Worm (Caenorhabditis elegans) whole organism, L4/young adult: ENCODE data around the gene F01D5.5.
"Not testable (repeated sequence)": the region's sequence is repeated elsewhere in the genome, so short reads cannot be mapped to it uniquely, and the experiment has no call there.

ENCODE experiments used
- W03F9.2 ChIP-seq: fragments of 150-350 bp; optimal IDR thresholded peaks from 2 replicates; lab custom pipeline; 2014; ENCODE audit warnings: missing biosample characterization, missing genetic modification characterization
- dao-5 ChIP-seq: sonication (generic microtip); optimal IDR thresholded peaks from 2 replicates; lab custom pipeline; 2016; ENCODE audit warnings: missing genotype, missing genetic modification characterization, moderate library complexity, missing compliant biosample characterization
- him-1 ChIP-seq: sonication (generic microtip); optimal IDR thresholded peaks from 2 replicates; lab custom pipeline; 2016; ENCODE audit warnings: missing genotype, missing genetic modification reagents, missing genetic modification characterization, missing compliant biosample characterization

F01D5.5 gene

DNA sequence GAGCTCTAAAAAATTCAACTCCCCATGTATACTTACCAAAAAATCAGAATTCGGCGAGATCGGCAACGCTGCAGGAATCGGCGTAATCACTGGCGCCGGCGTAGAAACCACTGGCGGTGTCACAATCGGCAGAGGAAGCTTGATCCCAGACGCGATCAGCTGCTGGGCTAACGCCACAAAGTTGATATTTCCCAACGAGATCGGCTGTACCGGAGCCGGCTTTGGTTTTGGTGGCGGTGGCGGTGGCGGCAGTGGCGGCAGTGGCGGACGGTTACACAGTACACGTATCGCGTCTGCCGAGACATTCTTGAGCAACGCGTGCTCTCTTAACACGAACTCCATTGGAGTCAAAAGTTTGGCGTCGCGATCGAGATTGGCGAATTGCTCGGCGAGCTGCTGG lies 32.5 kb upstream of the F01D5.5 start:
- TF ChIP-seq dao-5: no peak
- no peak for TF ChIP-seq W03F9.2 (tag; lab: Kevin White, UChicago)
- no peak for TF ChIP-seq him-1

DNA sequence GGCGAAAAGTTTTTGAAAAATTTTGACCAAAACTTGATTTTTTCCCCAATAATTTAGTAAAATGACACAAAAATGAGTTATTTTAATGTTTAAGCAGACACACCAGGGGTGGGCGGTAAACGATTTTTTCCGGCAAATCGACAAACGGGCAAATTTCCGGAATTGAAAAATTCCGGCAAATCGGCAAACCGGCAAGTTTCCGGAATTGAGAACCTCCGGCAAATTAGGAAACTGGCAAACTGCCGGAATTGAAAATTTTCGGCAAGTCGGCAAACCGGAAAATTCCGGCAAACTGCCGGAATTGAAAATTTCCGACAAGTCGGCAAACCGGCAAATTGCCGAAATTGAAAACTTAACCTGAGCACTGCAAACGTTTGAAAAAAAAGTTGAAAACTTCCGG lies 30.6 kb upstream of the F01D5.5 start:
- TF ChIP-seq W03F9.2 (tag; lab: Kevin White, UChicago): no peak
- no peak for TF ChIP-seq dao-5
- TF ChIP-seq him-1: peak; percentile 75

DNA sequence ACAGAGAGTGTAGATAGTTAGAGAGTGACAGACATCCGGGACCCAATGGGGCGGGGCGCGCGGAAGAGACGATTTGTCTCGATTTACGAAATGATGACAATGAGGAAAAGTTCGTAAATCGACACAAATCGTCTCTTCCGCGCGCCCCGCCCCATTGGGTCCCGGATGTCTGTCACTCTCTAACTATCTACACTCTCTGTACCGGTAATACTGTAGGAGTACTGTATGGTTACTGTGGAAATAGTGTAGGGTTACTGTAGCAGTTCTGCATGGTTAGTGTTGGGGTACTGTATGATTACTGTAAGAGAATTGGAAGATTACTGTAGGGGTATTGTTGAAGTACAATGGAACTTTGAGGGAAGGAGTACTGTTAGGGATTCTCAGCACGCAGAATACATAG lies 19.1 kb upstream of the F01D5.5 start, which contains the start of gene F01D5.10:
F01D5.10 (minus strand) TSS at position 101 of the 400 bp plus-strand sequence.
- TF ChIP-seq dao-5; him-1; W03F9.2 (tag; lab: Kevin White, UChicago): not testable (repeated sequence)

DNA sequence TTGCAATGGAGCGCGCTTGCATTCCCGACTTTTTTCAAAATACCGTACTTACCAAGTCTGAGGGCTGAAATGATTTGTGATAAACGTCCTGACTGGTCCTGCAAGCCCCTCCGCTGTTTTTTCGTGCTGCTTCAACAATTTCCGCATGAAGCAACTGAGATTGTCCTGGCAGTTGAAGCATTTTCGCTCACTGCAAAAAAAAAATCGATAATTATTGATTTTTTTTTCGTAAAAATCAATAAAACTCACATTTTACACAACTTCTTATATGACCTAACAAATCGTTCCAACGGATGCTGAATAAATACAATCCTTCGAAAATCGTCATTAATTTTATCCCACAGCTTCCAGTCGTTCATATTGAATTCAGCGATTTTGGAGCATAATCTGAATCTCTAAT lies 16.8 kb upstream of the F01D5.5 start:
- TF ChIP-seq W03F9.2 (tag; lab: Kevin White, UChicago): no peak
- no peak for TF ChIP-seq him-1
- TF ChIP-seq dao-5: no peak

DNA sequence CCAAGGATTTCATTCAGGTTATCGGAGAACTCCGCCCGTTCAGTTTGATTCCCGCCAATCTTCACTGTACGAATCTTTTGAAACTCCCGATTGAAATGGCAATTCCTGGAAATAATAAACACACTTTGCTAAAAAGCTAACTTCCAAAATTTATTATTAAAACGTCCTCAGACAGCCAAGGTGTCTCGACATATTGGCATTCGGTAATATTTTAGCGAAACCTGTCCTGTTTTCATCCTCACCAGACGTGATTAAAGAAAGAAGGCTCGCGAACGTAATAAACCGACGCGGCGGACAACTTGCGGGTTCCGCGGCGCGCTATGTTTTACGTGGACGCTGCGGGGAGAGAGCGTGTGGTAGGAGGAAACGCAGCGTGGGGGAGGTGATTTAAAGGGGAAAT lies 16.1 kb upstream of the F01D5.5 start:
- TF ChIP-seq dao-5 (peak; percentile 45), him-1 (no peak), W03F9.2 (tag; lab: Kevin White, UChicago) (peak; percentile 61)

DNA sequence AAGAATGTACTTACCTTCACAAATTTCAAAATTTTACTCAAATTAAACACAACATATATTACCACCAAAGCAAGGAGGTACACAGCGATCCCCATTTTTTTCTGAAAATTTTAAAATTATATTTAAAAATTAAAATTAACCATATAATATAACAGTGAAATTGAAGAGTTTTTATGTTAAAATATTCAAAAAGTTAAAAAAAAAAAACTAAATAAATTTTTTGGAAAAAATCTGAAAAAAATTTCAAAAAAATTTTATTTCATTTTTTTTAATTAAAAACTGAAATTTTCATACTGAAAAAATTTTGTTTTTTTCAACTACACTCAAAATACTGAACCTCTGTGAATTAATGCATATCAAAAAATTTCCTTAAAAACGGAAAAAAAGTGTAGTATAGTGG lies 14.8 kb upstream of the F01D5.5 start, which contains the start of gene cyp-37A1:
cyp-37A1 (minus strand) TSS at position 101 of the 400 bp plus-strand sequence.
- TF ChIP-seq W03F9.2 (tag; lab: Kevin White, UChicago): no peak
- no peak for TF ChIP-seq him-1
- no peak for TF ChIP-seq dao-5

DNA sequence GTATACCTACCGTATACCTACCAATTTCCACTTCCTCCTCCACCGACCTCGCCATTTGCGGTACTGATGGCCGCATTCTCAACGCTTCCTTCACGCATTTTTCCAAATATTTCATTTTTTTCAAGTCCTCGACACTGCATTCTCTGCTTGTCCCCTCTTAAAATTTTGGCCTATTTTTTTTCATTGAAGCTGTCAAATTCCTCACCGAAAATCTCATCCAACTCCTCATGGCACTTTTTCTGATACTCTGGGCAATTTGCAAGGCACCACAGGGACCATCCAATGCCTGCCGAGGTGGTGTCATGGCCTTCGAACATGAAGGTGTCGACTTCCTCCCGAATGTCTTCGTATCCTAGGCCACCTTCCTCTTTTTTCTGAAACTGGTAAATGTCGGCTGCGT lies 12.5 kb upstream of the F01D5.5 start:
- TF ChIP-seq him-1: no peak
- no peak for TF ChIP-seq W03F9.2 (tag; lab: Kevin White, UChicago)
- TF ChIP-seq dao-5: no peak

DNA sequence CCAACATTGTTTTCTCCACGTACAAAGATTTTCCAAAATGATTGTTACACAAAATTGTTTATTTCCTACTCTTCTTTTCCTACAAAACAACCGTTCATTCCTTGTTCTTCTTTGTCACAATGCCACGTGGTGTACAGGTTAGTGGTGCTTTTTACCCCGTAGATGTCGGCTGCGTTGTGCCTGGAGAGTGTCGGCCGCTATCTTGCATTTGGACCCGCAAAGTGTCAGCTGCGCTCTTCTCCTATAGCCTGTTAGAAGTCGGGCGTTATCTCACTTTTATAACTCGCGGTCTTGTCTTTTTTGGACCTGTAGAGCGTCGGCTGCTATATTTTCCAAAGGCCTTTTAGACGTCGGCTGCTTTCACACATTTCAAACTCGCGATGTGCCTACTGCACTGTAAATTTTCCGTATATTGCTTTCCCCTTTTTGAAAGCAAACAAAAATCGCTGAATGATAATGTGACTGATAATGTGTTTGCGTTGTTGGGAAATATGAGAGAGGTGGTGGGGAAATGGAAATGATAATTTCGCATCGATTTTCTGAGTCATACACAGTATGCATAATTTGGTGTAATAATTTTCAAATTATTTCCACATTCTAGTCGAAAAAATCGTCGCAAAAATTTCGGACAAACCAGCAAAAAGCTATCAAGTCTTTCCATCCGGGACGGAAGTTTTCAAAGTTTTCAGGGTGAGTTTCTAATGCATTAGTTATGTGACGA lies 8.7 kb upstream of the F01D5.5 start, which contains the start of gene F01D5.8:
F01D5.8 (plus strand) TSS at position 51 of the 721 bp plus-strand sequence.
- TF ChIP-seq W03F9.2 (tag; lab: Kevin White, UChicago): no peak
- TF ChIP-seq him-1: no peak
- no peak for TF ChIP-seq dao-5

DNA sequence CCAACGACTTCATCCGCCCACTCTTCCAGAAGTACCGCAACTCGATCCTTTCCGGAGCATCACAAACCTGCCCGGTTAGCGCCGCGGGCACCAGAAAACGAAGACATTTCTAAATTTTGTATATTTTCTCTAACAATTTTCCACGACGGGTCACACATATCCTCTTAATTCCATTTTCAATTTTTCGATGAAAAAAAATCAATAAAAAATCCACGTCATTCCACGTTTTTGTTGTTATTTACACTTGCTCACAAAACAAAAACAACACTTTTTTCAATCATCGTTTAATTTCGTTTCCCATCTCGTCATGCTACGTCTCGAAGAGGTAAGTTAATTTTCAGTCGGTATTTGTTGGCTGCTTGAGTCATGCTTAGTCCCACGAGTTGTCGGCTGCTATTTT lies 6.3 kb upstream of the F01D5.5 start, which contains the start of gene F01D5.7:
F01D5.7 (plus strand) TSS at position 301 of the 400 bp plus-strand sequence.
- TF ChIP-seq him-1: no peak
- no peak for TF ChIP-seq W03F9.2 (tag; lab: Kevin White, UChicago)
- TF ChIP-seq dao-5: no peak

DNA sequence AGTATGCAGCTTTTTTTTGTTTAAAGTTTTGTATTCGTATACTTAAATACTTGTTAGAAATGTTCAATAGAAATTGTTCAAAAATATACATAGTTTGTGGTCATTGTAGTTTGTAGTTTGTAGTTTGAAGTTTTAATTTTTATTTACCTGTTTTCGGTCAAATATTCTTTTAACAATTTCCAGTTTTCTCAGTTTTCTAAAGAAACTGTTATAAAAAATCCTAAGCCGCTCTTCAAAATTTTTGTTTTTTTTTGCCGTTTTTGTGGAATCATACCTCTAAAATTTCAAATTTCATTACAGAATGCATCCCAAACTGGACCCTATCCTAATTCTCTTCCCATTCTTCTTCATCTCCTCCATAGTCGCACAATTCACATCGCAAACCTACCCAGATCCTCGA lies 4.1 kb upstream of the F01D5.5 start, which contains the start of gene F01D5.6:
F01D5.6 (plus strand) TSS at position 301 of the 400 bp plus-strand sequence.
- TF ChIP-seq W03F9.2 (tag; lab: Kevin White, UChicago): no peak
- no peak for TF ChIP-seq dao-5
- no peak for TF ChIP-seq him-1

DNA sequence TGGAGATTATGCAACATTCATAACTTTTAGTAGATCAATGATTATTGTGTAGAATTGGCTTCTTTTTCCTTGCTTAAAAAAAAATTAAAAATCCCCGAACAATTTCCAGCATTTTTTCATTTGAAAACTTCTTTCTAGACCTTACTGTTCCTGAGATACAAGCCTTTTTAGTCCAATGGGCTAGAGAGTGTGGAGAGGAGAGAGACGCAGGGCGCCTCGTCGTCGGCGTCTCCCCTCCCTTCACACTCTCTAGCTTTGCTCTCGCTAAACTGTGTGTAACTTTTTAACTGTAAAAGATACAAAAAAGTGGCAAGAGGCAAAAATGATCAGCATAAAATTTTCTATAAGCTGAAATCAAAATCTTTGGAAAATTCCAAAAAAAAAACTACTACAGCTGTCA lies 3.1 kb upstream of the F01D5.5 start:
- TF ChIP-seq dao-5: no peak
- TF ChIP-seq him-1: no peak
- TF ChIP-seq W03F9.2 (tag; lab: Kevin White, UChicago): no peak

DNA sequence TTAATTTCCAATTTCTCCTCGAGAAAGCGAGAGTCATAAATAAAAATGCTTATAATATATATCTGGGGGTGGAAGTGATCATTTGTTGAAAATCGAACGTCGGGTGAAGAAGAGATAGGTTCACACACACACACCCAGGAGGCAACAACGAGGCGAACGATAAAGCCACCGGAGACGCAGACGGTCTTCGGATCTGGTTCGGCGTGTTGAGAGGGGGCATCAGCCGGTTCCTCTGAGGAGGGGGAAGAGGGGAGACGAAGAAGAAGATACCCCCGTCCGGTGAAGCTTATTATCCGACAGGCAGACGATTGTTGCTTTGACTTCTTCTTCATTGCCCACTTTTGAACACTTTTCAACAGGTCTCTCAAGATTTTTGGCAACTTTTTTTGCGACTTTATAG lies 2.7 kb upstream of the F01D5.5 start:
- no peak for TF ChIP-seq dao-5
- no peak for TF ChIP-seq him-1
- TF ChIP-seq W03F9.2 (tag; lab: Kevin White, UChicago): no peak

DNA sequence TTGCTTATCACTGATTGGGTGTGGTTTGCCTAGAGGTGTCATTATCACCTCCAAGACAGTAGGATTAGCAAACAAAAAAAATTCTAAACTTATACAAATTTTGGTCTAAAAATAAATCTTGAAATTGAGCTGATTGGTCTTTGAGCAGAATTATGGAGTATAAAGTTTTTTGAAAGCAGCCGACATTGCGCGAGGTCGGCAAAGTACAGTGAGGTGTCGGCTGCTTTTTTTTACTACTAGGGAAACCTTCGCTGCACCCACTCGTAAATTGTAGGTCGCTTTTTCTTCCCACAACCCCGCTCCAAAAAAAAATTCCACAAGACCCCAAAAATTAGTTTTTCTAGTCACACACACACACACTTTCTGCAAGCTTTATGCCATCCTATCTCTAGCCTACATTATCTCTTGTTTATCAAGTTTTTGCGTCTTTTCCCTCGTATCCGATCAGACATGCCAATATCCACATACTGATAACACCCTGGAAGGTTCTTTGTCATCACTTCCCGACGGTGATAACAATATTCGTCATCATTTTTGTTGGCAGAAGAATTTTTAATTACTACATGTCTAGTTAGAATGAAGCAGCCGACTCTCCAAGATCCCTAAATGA lies 1.8 kb upstream of the F01D5.5 start:
- TF ChIP-seq him-1 (no peak), dao-5 (no peak), W03F9.2 (tag; lab: Kevin White, UChicago) (no peak)

DNA sequence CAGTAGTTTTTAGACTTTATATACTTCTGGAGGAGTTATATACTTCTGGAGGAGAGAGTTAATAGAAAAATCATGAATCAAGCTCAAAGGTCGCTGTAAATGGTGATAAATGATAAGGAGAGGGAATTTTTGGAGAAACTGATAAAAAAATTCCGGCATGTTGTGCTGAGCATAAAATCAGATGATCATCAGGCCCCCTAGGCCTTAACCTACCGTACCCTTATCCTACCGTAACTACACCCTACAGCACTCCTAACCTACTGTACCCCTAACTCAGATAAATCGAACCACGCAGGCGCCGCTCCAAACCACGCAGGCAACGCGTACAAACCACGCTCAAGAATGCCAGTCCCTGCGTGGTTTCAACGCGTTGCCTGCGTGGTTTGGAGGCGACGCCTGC lies 2.1 kb downstream of the F01D5.5 start, which contains the start of gene F01D5.3:
F01D5.3 (minus strand) TSS at position 101 of the 400 bp plus-strand sequence.
- TF ChIP-seq dao-5; him-1; W03F9.2 (tag; lab: Kevin White, UChicago): not testable (repeated sequence)

DNA sequence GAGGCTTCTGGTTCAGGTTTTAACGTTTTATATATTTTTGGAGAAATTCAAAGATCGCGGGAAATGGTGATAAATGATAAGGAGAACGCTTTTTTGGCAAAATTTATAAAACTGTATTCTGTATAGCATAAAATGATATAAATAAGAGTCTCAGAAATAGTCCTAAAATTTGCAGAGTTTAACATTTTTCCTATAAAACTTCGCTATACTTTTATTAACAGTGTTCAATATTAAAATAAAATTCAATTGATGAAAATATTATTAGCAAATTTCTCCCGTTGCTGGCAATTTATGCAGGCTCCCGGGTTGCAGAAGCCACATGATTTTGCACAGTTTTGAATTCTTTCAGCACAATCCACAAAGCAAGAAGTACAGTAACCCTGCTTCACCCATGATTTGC lies 3.1 kb downstream of the F01D5.5 start, which contains the start of gene F01D5.2:
F01D5.2 (minus strand) TSS at position 101 of the 400 bp plus-strand sequence.
- TF ChIP-seq him-1: no peak
- no peak for TF ChIP-seq dao-5
- no peak for TF ChIP-seq W03F9.2 (tag; lab: Kevin White, UChicago)
